Worm (Caenorhabditis elegans) whole organism, mixed stage, embryonic: ENCODE data around the gene C14B1.2.

ENCODE experiments used
- blmp-1 ChIP-seq: fragments of 150-350 bp; optimal IDR thresholded peaks from 2 replicates; lab custom pipeline; 2014; ENCODE audit warnings: missing biosample characterization, missing genetic modification characterization
- ceh-83 ChIP-seq: fragments of 200-800 bp; sonication (Bioruptor generic); optimal IDR thresholded peaks from 2 replicates; lab custom pipeline; 2018; ENCODE audit warnings: mild to moderate bottlenecking, missing genetic modification characterization, missing compliant biosample characterization
- elt-1 ChIP-seq: sonication (generic microtip); optimal IDR thresholded peaks from 2 replicates; lab custom pipeline; 2017; ENCODE audit warnings: missing genetic modification characterization, mild to moderate bottlenecking, missing compliant biosample characterization, antibody characterized with exemption, moderate library complexity, borderline replicate concordance; ENCODE audit not compliant: insufficient read depth
- elt-3 ChIP-seq: fragments of 150-350 bp; optimal IDR thresholded peaks from 2 replicates; lab custom pipeline; 2014; ENCODE audit warnings: missing biosample characterization, missing genetic modification characterization
- lin-13 ChIP-seq: fragments of 150-350 bp; optimal IDR thresholded peaks from 2 replicates; lab custom pipeline; 2014; ENCODE audit warnings: missing biosample characterization, missing genetic modification characterization
- lin-32 ChIP-seq: fragments of 200-800 bp; sonication (Bioruptor generic); optimal IDR thresholded peaks from 2 replicates; lab custom pipeline; 2018; ENCODE audit warnings: mild to moderate bottlenecking, missing genetic modification characterization, missing compliant biosample characterization
- mep-1 ChIP-seq: fragments of 150-350 bp; optimal IDR thresholded peaks from 2 replicates; lab custom pipeline; 2017; ENCODE audit warnings: missing biosample characterization, missing genetic modification reagents, missing genetic modification characterization, inconsistent platforms
- nhr-12 ChIP-seq: fragments of 150-350 bp; optimal IDR thresholded peaks from 2 replicates; lab custom pipeline; 2014; ENCODE audit warnings: missing biosample characterization, missing genetic modification characterization
- nhr-237 ChIP-seq: fragments of 150-350 bp; optimal IDR thresholded peaks from 2 replicates; lab custom pipeline; 2014; ENCODE audit warnings: missing biosample characterization, missing genetic modification characterization
- pha-4 ChIP-seq: fragments of 150-350 bp; optimal IDR thresholded peaks from 2 replicates; lab custom pipeline; 2018; ENCODE audit warnings: missing biosample characterization, missing genetic modification reagents, missing genetic modification characterization
- snpc-4 ChIP-seq: fragments of 150-350 bp; optimal IDR thresholded peaks from 2 replicates; lab custom pipeline; 2014; ENCODE audit warnings: missing biosample characterization, missing genetic modification characterization
- unc-62 ChIP-seq: fragments of 150-350 bp; optimal IDR thresholded peaks from 2 replicates; lab custom pipeline; 2014; ENCODE audit warnings: missing biosample characterization, missing genetic modification reagents, missing genetic modification characterization
- zip-8 ChIP-seq: fragments of 150-350 bp; optimal IDR thresholded peaks from 2 replicates; lab custom pipeline; 2014; ENCODE audit warnings: missing biosample characterization, missing genetic modification characterization
- ztf-11 ChIP-seq: fragments of 150-350 bp; optimal IDR thresholded peaks from 2 replicates; lab custom pipeline; 2014; ENCODE audit warnings: missing biosample characterization, missing genetic modification characterization

- TF ChIP-seq pha-4 (tag; lab: Kevin White, UChicago) (no peak), elt-3 (tag; lab: Kevin White, UChicago) (no peak), unc-62 (GFP tag; lab: Kevin White, UChicago) (no peak), ztf-11 (tag; lab: Kevin White, UChicago) (no peak), mep-1 (no peak), nhr-237 (tag; lab: Kevin White, UChicago) (no peak), lin-32 (GFP tag; lab: Kevin White, UChicago) (no peak), ceh-83 (GFP tag; lab: Kevin White, UChicago) (no peak), snpc-4 (tag; lab: Kevin White, UChicago) (no peak), blmp-1 (tag; lab: Kevin White, UChicago) (no peak), zip-8 (no peak), lin-13 (tag; lab: Kevin White, UChicago) (no peak), nhr-12 (tag; lab: Kevin White, UChicago) (no peak), elt-1 (tag; lab: Kevin White, UChicago) (no peak)
Observed at ce11 chrIII:3698366-3698765, 3.7 kb upstream of the C14B1.2 start.
